Fruit fly (Drosophila melanogaster) whole organism, prepupa: ENCODE results near the gene CG42300.
A peak's percentile ranks its signal among the peaks of the same experiment; 100 is the strongest.

Experiments
- Blimp-1 ChIP-seq: fragments of 200-800 bp; sonication (Bioruptor generic); optimal IDR thresholded peaks from 3 replicates; lab custom pipeline; 2017; ENCODE audit warnings: missing biosample characterization, missing genetic modification characterization, mild to moderate bottlenecking, moderate library complexity, missing genetic modification reagents
- CG10669 ChIP-seq: fragments of 200-800 bp; sonication (Bioruptor generic); optimal IDR thresholded peaks from 3 replicates; lab custom pipeline; 2018; ENCODE audit warnings: missing biosample characterization, mild to moderate bottlenecking, missing genetic modification characterization, moderate library complexity
- CG11762 ChIP-seq: fragments of 200-800 bp; sonication (Bioruptor generic); optimal IDR thresholded peaks from 3 replicates; lab custom pipeline; 2016; ENCODE audit warnings: missing biosample characterization, missing genetic modification characterization; ENCODE audit not compliant: insufficient read depth
- CG15336 ChIP-seq: fragments of 200-800 bp; sonication (Bioruptor generic); IDR thresholded peaks from 2 replicates; pipeline ENCODE4 v1.3.6; 2022; ENCODE audit warnings: missing biosample characterization, missing genetic modification characterization
- CG1621 ChIP-seq: fragments of 200-800 bp; sonication (Bioruptor generic); optimal IDR thresholded peaks from 3 replicates; lab custom pipeline; 2018; ENCODE audit warnings: missing biosample characterization, mild to moderate bottlenecking, missing genetic modification characterization
- CG3032 ChIP-seq: fragments of 200-800 bp; optimal IDR thresholded peaks from 2 replicates; lab custom pipeline; 2019; ENCODE audit warnings: missing biosample characterization, mild to moderate bottlenecking, missing genetic modification characterization, moderate library complexity
- CG31627 ChIP-seq: fragments of 200-800 bp; sonication (Bioruptor generic); optimal IDR thresholded peaks from 3 replicates; lab custom pipeline; 2016; ENCODE audit warnings: missing biosample characterization, missing genetic modification characterization
- CG32006 ChIP-seq: fragments of 200-800 bp; sonication (Bioruptor generic); optimal IDR thresholded peaks from 3 replicates; lab custom pipeline; 2017; ENCODE audit warnings: missing biosample characterization, mild to moderate bottlenecking, missing genetic modification characterization
- CG4318 ChIP-seq: fragments of 200-800 bp; sonication (Bioruptor generic); optimal IDR thresholded peaks from 3 replicates; lab custom pipeline; 2017; ENCODE audit warnings: missing biosample characterization, mild to moderate bottlenecking, missing genetic modification characterization
- CG6163 ChIP-seq: fragments of 200-800 bp; sonication (Bioruptor generic); IDR thresholded peaks from 3 replicates; pipeline ENCODE4 v1.3.6; 2022; ENCODE audit warnings: missing biosample characterization, missing genetic modification characterization
- CG8119 ChIP-seq: fragments of 200-800 bp; sonication (Bioruptor generic); IDR thresholded peaks from 3 replicates; pipeline ENCODE4 v1.3.6; 2022; ENCODE audit warnings: missing biosample characterization, missing genetic modification characterization
- CG8319 ChIP-seq: fragments of 200-800 bp; sonication (Bioruptor generic); optimal IDR thresholded peaks from 3 replicates; lab custom pipeline; 2016; ENCODE audit warnings: missing biosample characterization, missing genetic modification characterization
- CG8632 ChIP-seq: fragments of 200-800 bp; sonication (Bioruptor generic); optimal IDR thresholded peaks from 3 replicates; lab custom pipeline; 2016; ENCODE audit warnings: missing biosample characterization, missing genetic modification characterization
- CG9139 ChIP-seq: fragments of 200-800 bp; sonication (Bioruptor generic); optimal IDR thresholded peaks from 3 replicates; lab custom pipeline; 2017; ENCODE audit warnings: missing biosample characterization, mild to moderate bottlenecking, missing genetic modification characterization
- Eip78C ChIP-seq: fragments of 200-800 bp; sonication (Bioruptor generic); peaks from one replicate; lab custom pipeline; 2016; ENCODE audit warnings: missing biosample characterization, missing genetic modification characterization
- Ets96B ChIP-seq: fragments of 200-800 bp; optimal IDR thresholded peaks from 2 replicates; lab custom pipeline; 2019; ENCODE audit warnings: missing biosample characterization, mild to moderate bottlenecking, missing genetic modification characterization, moderate library complexity
- Gug ChIP-seq: fragments of 200-800 bp; sonication (Bioruptor generic); IDR thresholded peaks from 2 replicates; pipeline ENCODE4 v1.3.6; 2022; ENCODE audit warnings: missing biosample characterization, missing genetic modification characterization
- Hr39 ChIP-seq: fragments of 200-800 bp; sonication (Bioruptor generic); optimal IDR thresholded peaks from 2 replicates; lab custom pipeline; 2016; ENCODE audit warnings: missing biosample characterization, missing genetic modification characterization
- Lpt ChIP-seq: fragments of 200-800 bp; sonication (Bioruptor generic); optimal IDR thresholded peaks from 3 replicates; lab custom pipeline; 2016; ENCODE audit warnings: missing biosample characterization, missing genetic modification characterization
- Met ChIP-seq: fragments of 200-800 bp; sonication (Bioruptor generic); optimal IDR thresholded peaks from 3 replicates; lab custom pipeline; 2016; ENCODE audit warnings: missing biosample characterization, missing genetic modification characterization
- OdsH ChIP-seq: fragments of 200-800 bp; sonication (Bioruptor generic); optimal IDR thresholded peaks from 3 replicates; lab custom pipeline; 2016; ENCODE audit warnings: missing biosample characterization, missing genetic modification characterization
- Smox ChIP-seq: fragments of 200-800 bp; sonication (Bioruptor generic); optimal IDR thresholded peaks from 3 replicates; lab custom pipeline; 2016; ENCODE audit warnings: missing biosample characterization, missing genetic modification characterization
- Sox102F ChIP-seq: fragments of 200-800 bp; sonication (Bioruptor generic); optimal IDR thresholded peaks from 2 replicates; lab custom pipeline; 2016; ENCODE audit warnings: missing biosample characterization, mild to moderate bottlenecking, missing genetic modification characterization
- Sox14 ChIP-seq: fragments of 200-800 bp; sonication (Bioruptor generic); optimal IDR thresholded peaks from 3 replicates; lab custom pipeline; 2016; ENCODE audit warnings: missing biosample characterization, missing genetic modification characterization
- Sox15 ChIP-seq: fragments of 200-800 bp; sonication (Bioruptor generic); optimal IDR thresholded peaks from 3 replicates; lab custom pipeline; 2016; ENCODE audit warnings: missing biosample characterization, missing genetic modification characterization
- cyc ChIP-seq: fragments of 200-800 bp; sonication (Bioruptor generic); optimal IDR thresholded peaks from 3 replicates; lab custom pipeline; 2016; ENCODE audit warnings: missing biosample characterization, missing genetic modification characterization
- eg ChIP-seq: fragments of 200-800 bp; sonication (Bioruptor generic); IDR thresholded peaks from 3 replicates; pipeline ENCODE4 v1.3.6; 2022; ENCODE audit warnings: missing biosample characterization, missing genetic modification characterization
- esn ChIP-seq: fragments of 200-800 bp; sonication (Bioruptor generic); optimal IDR thresholded peaks from 2 replicates; lab custom pipeline; 2016; ENCODE audit warnings: missing biosample characterization, mild to moderate bottlenecking, missing genetic modification characterization, moderate library complexity
- fd59A ChIP-seq: fragments of 200-800 bp; sonication (Bioruptor generic); optimal IDR thresholded peaks from 2 replicates; lab custom pipeline; 2017; ENCODE audit warnings: missing biosample characterization, mild to moderate bottlenecking, missing genetic modification characterization, missing genetic modification reagents
- fd85E ChIP-seq: fragments of 200-800 bp; sonication (Bioruptor generic); optimal IDR thresholded peaks from 3 replicates; lab custom pipeline; 2016; ENCODE audit warnings: missing biosample characterization, missing genetic modification characterization
- fkh ChIP-seq: fragments of 200-800 bp; sonication (Bioruptor generic); optimal IDR thresholded peaks from 3 replicates; lab custom pipeline; 2017; ENCODE audit warnings: missing biosample characterization, mild to moderate bottlenecking, missing genetic modification characterization, moderate library complexity
- lz ChIP-seq: fragments of 200-800 bp; sonication (Bioruptor generic); optimal IDR thresholded peaks from 3 replicates; lab custom pipeline; 2016; ENCODE audit warnings: missing biosample characterization, missing genetic modification characterization
- pdm3 ChIP-seq: fragments of 200-800 bp; sonication (Bioruptor generic); optimal IDR thresholded peaks from 3 replicates; lab custom pipeline; 2016; ENCODE audit warnings: missing biosample characterization, missing genetic modification characterization
- salr ChIP-seq, 2 experiments: fragments of 200-800 bp; sonication (Bioruptor generic); optimal IDR thresholded peaks; 3 replicates each; lab custom pipeline; 2016 to 2018; ENCODE audit warnings: missing biosample characterization in 2 of 2, missing genetic modification characterization in 2 of 2, mild to moderate bottlenecking in 1 of 2
- ss ChIP-seq, 2 experiments: fragments of 200-800 bp; sonication (Bioruptor generic); optimal IDR thresholded peaks; 2 replicates in 1 of 2; 3 replicates in 1 of 2; lab custom pipeline; 2017 to 2018; ENCODE audit warnings: mild to moderate bottlenecking in 2 of 2, missing biosample characterization in 2 of 2, missing genetic modification characterization in 2 of 2, moderate library complexity in 1 of 2
- svp ChIP-seq: fragments of 200-800 bp; sonication (Bioruptor generic); peaks from one replicate; lab custom pipeline; 2016; ENCODE audit warnings: missing biosample characterization, missing genetic modification characterization
- topi ChIP-seq: fragments of 200-800 bp; sonication (Bioruptor generic); optimal IDR thresholded peaks from 3 replicates; lab custom pipeline; 2016; ENCODE audit warnings: missing biosample characterization, missing genetic modification characterization
- vri ChIP-seq: fragments of 200-800 bp; sonication (Bioruptor generic); optimal IDR thresholded peaks from 3 replicates; lab custom pipeline; 2016; ENCODE audit warnings: missing biosample characterization, mild to moderate bottlenecking, missing genetic modification characterization

CG42300 gene

dm6 chrX:15592822-15593476, 37.1 kb upstream of the CG42300 start:
- TF ChIP-seq fkh (GFP tag; lab: Kevin White, UChicago), result peak; percentile 20
- TF ChIP-seq CG10669 (GFP tag; lab: Kevin White, UChicago), result no peak
- peak; percentile 51 for TF ChIP-seq vri (GFP tag; lab: Kevin White, UChicago)
- TF ChIP-seq Sox102F (GFP tag; lab: Kevin White, UChicago), result no peak

- peak; percentile 11 for TF ChIP-seq CG4318
- peak; percentile 66 for TF ChIP-seq fkh (GFP tag; lab: Kevin White, UChicago)
- TF ChIP-seq esn (GFP tag; lab: Kevin White, UChicago), result peak; percentile 7
- TF ChIP-seq svp (GFP tag; lab: Kevin White, UChicago), result peak; percentile 71
- peak; percentile 34 for TF ChIP-seq vri (GFP tag; lab: Kevin White, UChicago)
- peak; percentile 22; the same call in 1 of the 3 replicates for TF ChIP-seq CG6163 (GFP tag; lab: Robert Waterston, UW)
- peak; percentile 35; the same call in 1 of the 2 replicates for TF ChIP-seq CG15336
- TF ChIP-seq CG8632 (GFP tag; lab: Kevin White, UChicago), result no peak
- 0 out of 3 replicates have a peak, but pooled peaks have one; percentile 30 for TF ChIP-seq CG8119
- peak; percentile 41 for TF ChIP-seq Eip78C (GFP tag; lab: Kevin White, UChicago)
- TF ChIP-seq topi (GFP tag; lab: Kevin White, UChicago), result peak; percentile 5
- no peak for TF ChIP-seq CG8319 (GFP tag; lab: Kevin White, UChicago)
- no peak for TF ChIP-seq CG32006 (GFP tag; lab: Kevin White, UChicago)
Measured at dm6 chrX:15591721-15592491, 36.1 kb upstream of the CG42300 start.

DNA sequence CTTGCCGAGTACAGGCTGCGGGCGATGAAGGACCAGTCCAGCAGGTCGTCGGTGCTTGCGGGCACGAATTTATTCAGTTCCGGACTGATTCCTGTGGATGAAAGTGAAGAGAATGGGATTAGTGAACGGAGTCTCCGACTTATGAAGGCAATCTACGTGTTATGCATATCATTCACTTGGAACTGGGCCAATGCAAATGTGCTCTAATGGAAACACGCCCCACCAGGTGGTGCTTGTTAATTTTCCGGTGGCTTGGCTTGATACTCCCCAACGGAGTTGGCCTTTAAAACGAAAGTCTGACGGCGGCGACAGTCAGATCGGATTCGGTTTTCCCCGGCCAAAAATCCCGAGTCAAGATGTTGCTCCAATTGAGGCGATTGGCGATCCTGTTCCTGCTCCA, 31.6 kb upstream of the CG42300 start, which contains the start of gene Alp11:
Gene Alp11 (plus strand): TSS at position 301 of the 400 bp plus-strand sequence.
- TF ChIP-seq vri (GFP tag; lab: Kevin White, UChicago) (no peak), CG3032 (tag; lab: Kevin White, UChicago) (no peak), CG9139 (GFP tag; lab: Kevin White, UChicago) (no peak), Gug (no peak), Blimp-1 (GFP tag; lab: Kevin White, UChicago) (no peak)

dm6 chrX:15583842-15584441, 28.1 kb upstream of the CG42300 start:
- no peak for TF ChIP-seq CG31627
- no peak for TF ChIP-seq Ets96B (tag; lab: Kevin White, UChicago)
- peak; percentile 48 for TF ChIP-seq Eip78C (GFP tag; lab: Kevin White, UChicago)
- no peak for TF ChIP-seq CG8119
- TF ChIP-seq Sox102F (GFP tag; lab: Kevin White, UChicago), result no peak
- TF ChIP-seq Smox (GFP tag; lab: Kevin White, UChicago), result no peak
- no peak for TF ChIP-seq salr (GFP tag; optimal IDR thresholded peaks at IDR 0.05; lab: Kevin White, UChicago)
- TF ChIP-seq Hr39 (GFP tag; lab: Kevin White, UChicago), result no peak

DNA sequence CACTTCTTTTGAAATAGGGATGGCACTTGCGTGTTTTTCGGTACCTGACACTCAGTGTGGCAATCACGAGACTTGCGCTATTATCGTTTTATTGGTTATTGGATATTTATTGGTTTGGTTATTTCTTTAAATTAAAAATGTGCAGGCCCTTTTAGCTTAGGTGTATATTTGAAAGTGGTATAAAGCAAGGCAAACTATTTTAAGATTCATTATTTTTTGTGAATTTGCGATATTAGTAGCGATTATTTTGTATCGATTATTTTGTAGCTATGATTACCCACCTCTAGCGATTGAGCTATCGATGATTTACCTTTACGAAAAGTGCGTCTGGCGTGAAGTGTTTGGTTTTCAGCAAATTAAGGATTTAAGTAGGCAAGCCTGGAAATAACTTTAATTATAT, 27.0 kb upstream of the CG42300 start, which contains the start of the genes CG9215 and CG8097:
Gene CG9215 (minus strand): TSS at position 22 of the 400 bp plus-strand sequence.
Gene CG8097 (plus strand): TSS at position 307 of the 400 bp plus-strand sequence.
- TF ChIP-seq lz (GFP tag; lab: Kevin White, UChicago) (peak; percentile 62), CG1621 (tag; lab: Kevin White, UChicago) (no peak), Sox15 (GFP tag; lab: Kevin White, UChicago) (peak; percentile 13), vri (GFP tag; lab: Kevin White, UChicago) (no peak), CG6163 (GFP tag; lab: Robert Waterston, UW) (no peak), eg (GFP tag; lab: Robert Waterston, UW) (no peak), Sox14 (GFP tag; lab: Kevin White, UChicago) (peak; percentile 46), Lpt (no peak), topi (GFP tag; lab: Kevin White, UChicago) (peak; percentile 50), CG11762 (GFP tag; lab: Kevin White, UChicago) (no peak), ss (GFP tag; optimal IDR thresholded peaks at IDR 0.05; lab: Kevin White, UChicago) (no peak), OdsH (GFP tag; lab: Kevin White, UChicago) (no peak), salr (GFP tag; optimal IDR thresholded peaks at IDR 0.05; lab: Kevin White, UChicago) (no peak), fd59A (GFP tag; lab: Kevin White, UChicago) (no peak), Ets96B (tag; lab: Kevin White, UChicago) (peak; percentile 23), Met (GFP tag; lab: Kevin White, UChicago) (no peak), CG31627 (peak; percentile 46), pdm3 (GFP tag; lab: Kevin White, UChicago) (no peak), Hr39 (GFP tag; lab: Kevin White, UChicago) (peak; percentile 51), svp (GFP tag; lab: Kevin White, UChicago) (no peak), Sox102F (GFP tag; lab: Kevin White, UChicago) (no peak), cyc (GFP tag; lab: Kevin White, UChicago) (peak; percentile 42), fd85E (no peak), Smox (GFP tag; lab: Kevin White, UChicago) (no peak)
